Worm (Caenorhabditis elegans) whole organism, midembryonic: ENCODE measurements around the gene F42H10.2.

Experiments
- klf-2 ChIP-seq: fragments of 200-800 bp; sonication (Bioruptor generic); conservative IDR thresholded peaks from 2 replicates; pipeline ENCODE4 v1.3.6; 2022; ENCODE audit warnings: missing genetic modification reagents, missing genetic modification characterization, missing compliant biosample characterization
- ref-1 ChIP-seq: fragments of 200-800 bp; sonication (Bioruptor generic); conservative IDR thresholded peaks from 2 replicates; pipeline ENCODE4 v1.3.6; 2022; ENCODE audit warnings: missing genetic modification reagents, missing genetic modification characterization, missing compliant biosample characterization
- tab-1 ChIP-seq: fragments of 200-800 bp; sonication (Bioruptor generic); IDR thresholded peaks from 2 replicates; pipeline ENCODE4 v1.3.6; 2022; ENCODE audit warnings: missing genetic modification characterization, missing compliant biosample characterization
- ztf-23 ChIP-seq: fragments of 200-800 bp; sonication (Bioruptor generic); IDR thresholded peaks from 2 replicates; pipeline ENCODE4 v1.3.6; 2022; ENCODE audit warnings: missing genetic modification reagents, missing genetic modification characterization, missing compliant biosample characterization

ce11 chrIII:8446061-8446460 lies 44.4 kb upstream of the F42H10.2 start:
- no peak for TF ChIP-seq ref-1 (GFP tag; lab: Robert Waterston, UW)
- no peak for TF ChIP-seq ztf-23 (GFP tag; lab: Robert Waterston, UW)
- no peak for TF ChIP-seq klf-2 (GFP tag; lab: Robert Waterston, UW)
- no peak for TF ChIP-seq tab-1 (GFP tag; lab: Robert Waterston, UW)
